Fruit fly (Drosophila melanogaster): ENCODE results near the gene mRpL2.

The mRpL2 gene

DNA sequence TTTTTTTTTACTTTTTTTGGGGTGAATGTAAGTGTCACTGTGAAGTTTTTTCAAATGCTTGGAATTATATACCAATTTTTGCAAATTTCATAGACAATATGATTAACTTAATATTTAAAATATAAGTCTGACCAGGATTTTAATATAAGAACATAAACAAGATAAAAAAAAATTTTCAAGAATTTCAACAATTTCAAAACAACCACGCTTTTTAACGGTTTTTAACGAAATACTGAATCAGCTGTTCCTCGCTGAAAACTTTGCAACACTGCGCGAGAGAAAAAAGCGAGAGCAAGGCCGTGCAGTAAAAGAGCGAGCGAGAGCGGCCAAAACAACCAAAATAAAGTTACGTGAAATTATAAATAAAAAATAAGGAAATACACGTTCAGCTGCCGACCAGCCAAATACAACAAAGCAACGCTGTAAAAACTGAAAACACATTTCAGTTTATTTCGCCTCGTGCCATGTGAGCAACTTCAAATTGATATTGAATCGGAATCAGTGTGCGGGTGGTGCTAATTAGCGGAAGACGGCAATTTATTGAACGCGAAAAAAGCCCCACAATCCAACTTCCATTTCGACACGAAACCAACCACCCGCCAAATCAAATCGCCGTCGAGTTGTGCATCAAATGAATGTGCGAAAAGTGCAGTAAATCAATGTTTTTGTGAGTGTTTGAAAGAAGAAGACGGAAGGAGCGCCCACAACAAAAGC is 24.3 kb upstream of the mRpL2 start, which contains the start of the genes CG46439, Iyd and CG33947 (continued):
- TF ChIP-seq CG17385 (GFP tag; optimal IDR thresholded peaks at IDR 0.05) (peak; percentile 80), dmrt11E (tag; optimal IDR thresholded peaks at IDR 0.05) (no peak), Side (GFP tag; optimal IDR thresholded peaks at IDR 0.05) (no peak), wek (GFP tag; optimal IDR thresholded peaks at IDR 0.05) (no peak), CG18619 (GFP tag; optimal IDR thresholded peaks at IDR 0.05) (no peak), Poxn (GFP tag; IDR thresholded peaks at IDR 0.05) (no peak), Jarid2 (GFP tag; optimal IDR thresholded peaks at IDR 0.05) (no peak), nau (GFP tag; optimal IDR thresholded peaks at IDR 0.05) (peak; percentile 59), cwo (GFP tag; optimal IDR thresholded peaks at IDR 0.05) (peak; percentile 28), CG9727 (GFP tag; optimal IDR thresholded peaks at IDR 0.05) (no peak), slbo (GFP tag; IDR thresholded peaks at IDR 0.05) (no peak), CG6683 (GFP tag; optimal IDR thresholded peaks at IDR 0.05) (no peak), Dip3 (GFP tag; optimal IDR thresholded peaks at IDR 0.05) (no peak), CG6791 (GFP tag; IDR thresholded peaks at IDR 0.05; ENCODE audit: partially characterized antibody) (no peak), CG1603 (tag; optimal IDR thresholded peaks at IDR 0.05) (no peak), Chrac-16 (GFP tag; optimal IDR thresholded peaks at IDR 0.05) (no peak), CG17328 (GFP tag; IDR thresholded peaks at IDR 0.05) (no peak), az2 (GFP tag; optimal IDR thresholded peaks at IDR 0.05) (no peak), CG3065 (GFP tag; optimal IDR thresholded peaks at IDR 0.05) (no peak), bsh (GFP tag; optimal IDR thresholded peaks at IDR 0.05) (peak in 1 of 2 experiments; percentile 77), klu (GFP tag; IDR thresholded peaks at IDR 0.05) (no peak), Lhr (GFP tag; optimal IDR thresholded peaks at IDR 0.05) (no peak), D19A (tag; optimal IDR thresholded peaks at IDR 0.05) (no peak), oc (tag; optimal IDR thresholded peaks at IDR 0.05) (no peak), prd (optimal IDR thresholded peaks at IDR 0.05) (no peak), prd (GFP tag; IDR thresholded peaks at IDR 0.05) (no peak), CG7963 (GFP tag; IDR thresholded peaks at IDR 0.05; ENCODE audit: partially characterized antibody) (no peak), CG10147 (GFP tag; optimal IDR thresholded peaks at IDR 0.05) (no peak), HLH3B (GFP tag; IDR thresholded peaks at IDR 0.05) (no peak), dmrt99B (tag; optimal IDR thresholded peaks at IDR 0.05) (no peak), CG30431 (GFP tag; optimal IDR thresholded peaks at IDR 0.05) (no peak), hb (GFP tag; IDR thresholded peaks at IDR 0.05; ENCODE audit: partially characterized antibody) (no peak), kah (GFP tag; optimal IDR thresholded peaks at IDR 0.05) (no peak), CG4730 (GFP tag; IDR thresholded peaks at IDR 0.05) (no peak), chinmo (GFP tag; IDR thresholded peaks at IDR 0.05; ENCODE audit: partially characterized antibody) (0 out of 4 replicates have a peak, but pooled peaks have one; percentile 76), Blimp-1 (GFP tag; optimal IDR thresholded peaks at IDR 0.05) (no peak), CG31224 (GFP tag; IDR thresholded peaks at IDR 0.05) (no peak), CG15011 (GFP tag; optimal IDR thresholded peaks at IDR 0.05) (no peak), so (GFP tag; IDR thresholded peaks at IDR 0.05) (peak; percentile 40; the same call in 1 of the 3 replicates), ftz-f1 (GFP tag; optimal IDR thresholded peaks at IDR 0.05) (peak; percentile 82), ewg (GFP tag; optimal IDR thresholded peaks at IDR 0.05) (no peak), CG2199 (GFP tag; IDR thresholded peaks at IDR 0.05) (0 out of 3 replicates have a peak, but pooled peaks have one; percentile 13), schlank (tag; optimal IDR thresholded peaks at IDR 0.05) (no peak), CG15601 (tag; optimal IDR thresholded peaks at IDR 0.05) (no peak), CG32532 (GFP tag; IDR thresholded peaks at IDR 0.05) (peak; percentile 42; the same call in 1 of the 2 replicates), seq (GFP tag; IDR thresholded peaks at IDR 0.05) (no peak), bab2 (GFP tag; optimal IDR thresholded peaks at IDR 0.05) (no peak), onecut (GFP tag; IDR thresholded peaks at IDR 0.05) (peak; percentile 45; the same call in 1 of the 2 replicates), CG10959 (GFP tag; IDR thresholded peaks at IDR 0.05) (no peak)

Data from whole organism, embryonic.